Worm (Caenorhabditis elegans): ENCODE measurements around the gene cdk-1.

DNA sequence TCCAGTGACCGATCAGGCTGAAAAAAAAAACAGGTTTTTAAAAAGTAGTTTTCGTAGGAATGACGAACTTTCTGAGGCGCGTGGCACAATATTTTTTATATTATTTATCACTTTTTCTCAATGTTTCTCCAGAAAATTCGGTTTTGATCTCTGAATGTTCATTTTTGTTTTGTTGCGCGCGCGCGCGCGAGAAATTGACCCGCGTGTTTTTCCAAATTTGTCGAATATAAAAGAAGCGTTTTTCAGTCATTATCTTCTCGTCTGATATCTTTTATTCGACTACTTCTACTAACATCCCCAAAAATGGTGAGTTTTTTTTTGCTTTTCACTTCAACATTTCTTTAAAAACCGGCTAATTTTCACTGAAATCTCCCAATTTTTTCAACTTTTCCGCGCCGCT lies 11.6 kb downstream of the cdk-1 start, which contains the start of gene rmd-1:
- TF ChIP-seq him-1 (tag; optimal IDR thresholded peaks at IDR 0.05) (no peak), W03F9.2 (tag; optimal IDR thresholded peaks at IDR 0.05) (no peak), dao-5 (tag; optimal IDR thresholded peaks at IDR 0.05) (no peak)
